Worm (Caenorhabditis elegans): ENCODE measurements around the gene gcy-7.
A peak's percentile ranks its signal among the peaks of the same experiment; 100 is the strongest.

The gcy-7 gene

DNA sequence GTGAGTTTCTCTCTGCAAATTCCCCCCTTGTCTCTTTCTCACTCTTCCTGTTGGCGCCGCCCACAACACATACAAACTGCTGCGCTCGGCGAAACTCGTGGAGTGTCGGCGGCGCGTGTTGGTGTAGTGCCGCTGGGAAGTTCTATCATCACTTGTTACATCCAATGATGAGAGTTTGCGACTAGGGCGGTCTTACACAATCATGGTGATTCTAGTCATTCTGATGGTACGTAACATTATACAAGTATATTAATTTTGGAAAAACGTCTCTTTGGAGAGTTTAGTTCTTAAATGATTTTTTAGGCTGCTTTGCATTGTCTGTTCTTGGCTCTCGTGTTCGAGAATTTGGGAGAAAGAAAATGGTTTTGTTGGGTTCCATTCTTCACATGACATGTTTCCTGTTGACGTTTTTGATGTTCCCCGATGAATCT lies 38.2 kb upstream of the gcy-7 start (continued):
- TF ChIP-seq egl-43 (GFP tag; IDR thresholded peaks at IDR 0.05) (no peak; the same call in 1 of the 2 replicates), lin-1 (GFP tag; IDR thresholded peaks at IDR 0.05) (peak; percentile 88; the same call in 1 of the 2 replicates), F26F4.8 (GFP tag; conservative IDR thresholded peaks at IDR 0.05) (no peak), rbr-2 (tag; optimal IDR thresholded peaks at IDR 0.05) (peak; percentile 80), jun-1 (tag; optimal IDR thresholded peaks at IDR 0.05) (peak; percentile 50), set-16 (GFP tag; IDR thresholded peaks at IDR 0.05) (no peak; the same call in none of the 2 replicates), arid-1 (GFP tag; conservative IDR thresholded peaks at IDR 0.05) (peak; percentile 70), nhr-237 (tag; optimal IDR thresholded peaks at IDR 0.05) (no peak), nhr-111 (GFP tag; optimal IDR thresholded peaks at IDR 0.05) (peak; percentile 74), snpc-1.2 (GFP tag; IDR thresholded peaks at IDR 0.05) (peak; percentile 94), nhr-6 (tag; optimal IDR thresholded peaks at IDR 0.05) (peak; percentile 21), Y105C5A.15 (GFP tag; IDR thresholded peaks at IDR 0.05) (no peak), mdl-1 (tag; optimal IDR thresholded peaks at IDR 0.05) (peak in 1 of 2 experiments; percentile 2), ZK337.2 (GFP tag; IDR thresholded peaks at IDR 0.05) (0 out of 2 replicates have a peak, but pooled peaks have one; percentile 35), nhr-41 (GFP tag; IDR thresholded peaks at IDR 0.05) (0 out of 2 replicates have a peak, but pooled peaks have one; percentile 47), nhr-25 (tag; optimal IDR thresholded peaks at IDR 0.05; ENCODE audit: borderline replicate concordance, insufficient read depth) (peak; percentile 82), aha-1 (tag) (peak; percentile 76), ztf-11 (tag; optimal IDR thresholded peaks at IDR 0.05) (no peak), ceh-82 (tag; optimal IDR thresholded peaks at IDR 0.05) (no peak), unc-39 (tag; optimal IDR thresholded peaks at IDR 0.05) (no peak), gei-8 (GFP tag; optimal IDR thresholded peaks at IDR 0.05) (peak; percentile 54), saeg-2 (GFP tag; IDR thresholded peaks at IDR 0.05) (no peak), madf-5 (GFP tag; IDR thresholded peaks at IDR 0.05) (no peak), tag-97 (GFP tag; IDR thresholded peaks at IDR 0.05) (no peak), dmd-8 (GFP tag; IDR thresholded peaks at IDR 0.05) (peak; percentile 62), nhr-10 (tag; optimal IDR thresholded peaks at IDR 0.05) (peak; percentile 19), T26A8.4 (GFP tag; IDR thresholded peaks at IDR 0.05) (peak; percentile 92), spr-3 (GFP tag; optimal IDR thresholded peaks at IDR 0.05) (no peak), unc-62 (GFP tag; optimal IDR thresholded peaks at IDR 0.05 in 1 of 2) (no peak), unc-62 (tag; optimal IDR thresholded peaks at IDR 0.05) (no peak), ceh-20 (GFP tag; IDR thresholded peaks at IDR 0.05) (0 out of 2 replicates have a peak, but pooled peaks have one; percentile 42), hlh-11 (tag; optimal IDR thresholded peaks at IDR 0.05) (peak; percentile 88), sdz-12 (GFP tag; optimal IDR thresholded peaks at IDR 0.05) (no peak), nhr-48 (tag; optimal IDR thresholded peaks at IDR 0.05) (peak; percentile 89), lir-3 (tag; optimal IDR thresholded peaks at IDR 0.05) (peak; percentile 19), F37D6.2 (tag; optimal IDR thresholded peaks at IDR 0.05) (peak; percentile 6), lin-38 (GFP tag; IDR thresholded peaks at IDR 0.05) (peak; percentile 77), ces-1 (GFP tag; optimal IDR thresholded peaks at IDR 0.05) (no peak), ceh-28 (tag; optimal IDR thresholded peaks at IDR 0.05) (no peak), fkh-10 (GFP tag; optimal IDR thresholded peaks at IDR 0.05) (no peak), zfp-3 (GFP tag; conservative IDR thresholded peaks at IDR 0.05) (no peak), madf-9 (GFP tag; conservative IDR thresholded peaks at IDR 0.05) (no peak), Y5F2A.4 (GFP tag; optimal IDR thresholded peaks at IDR 0.05) (no peak), lin-13 (GFP tag; optimal IDR thresholded peaks at IDR 0.05) (peak; percentile 78), ceh-32 (tag; optimal IDR thresholded peaks at IDR 0.05; ENCODE audit: poor library complexity) (peak; percentile 12), F49E8.2 (tag; optimal IDR thresholded peaks at IDR 0.05; ENCODE audit: borderline replicate concordance) (peak; percentile 96), daf-12 (tag; optimal IDR thresholded peaks at IDR 0.05) (no peak), D1046.2 (GFP tag; IDR thresholded peaks at IDR 0.05) (no peak), nhr-42 (GFP tag; IDR thresholded peaks at IDR 0.05) (0 out of 2 replicates have a peak, but pooled peaks have one; percentile 71), pha-4 (GFP tag; IDR thresholded peaks at IDR 0.05) (peak; percentile 76; the same call in 1 of the 2 replicates), pha-4 (tag; optimal IDR thresholded peaks at IDR 0.05) (no peak)
